Fruit fly (Drosophila melanogaster) whole organism, embryonic: ENCODE measurements around the gene CG10301.

Source experiments
- Atf3 ChIP-seq: fragments of 200-800 bp; sonication (Bioruptor generic); optimal IDR thresholded peaks from 3 replicates; lab custom pipeline; 2016; ENCODE audit warnings: missing biosample characterization, missing genetic modification characterization
- B-H2 ChIP-seq: fragments of 200-800 bp; sonication (Bioruptor generic); optimal IDR thresholded peaks from 2 replicates; lab custom pipeline; 2018; ENCODE audit warnings: missing biosample characterization, mild to moderate bottlenecking, missing genetic modification characterization
- CG10543 ChIP-seq: fragments of 200-800 bp; sonication (Bioruptor generic); optimal IDR thresholded peaks from 3 replicates; lab custom pipeline; 2017; ENCODE audit warnings: missing biosample characterization, mild to moderate bottlenecking, missing genetic modification characterization, moderate library complexity
- CG11093 ChIP-seq: fragments of 200-800 bp; sonication (Bioruptor generic); IDR thresholded peaks from 3 replicates; pipeline ENCODE4 v1.3.6; 2022; ENCODE audit warnings: missing biosample characterization, missing genetic modification characterization
- CG11247 ChIP-seq: fragments of 200-800 bp; sonication (Bioruptor generic); IDR thresholded peaks from 2 replicates; pipeline ENCODE4 v1.3.6; 2022; ENCODE audit warnings: missing biosample characterization, missing genetic modification characterization
- CG1647 ChIP-seq: fragments of 200-800 bp; sonication (Bioruptor generic); optimal IDR thresholded peaks from 3 replicates; lab custom pipeline; 2016; ENCODE audit warnings: missing biosample characterization, missing genetic modification characterization
- CG17328 ChIP-seq: fragments of 200-800 bp; sonication (Bioruptor generic); IDR thresholded peaks from 2 replicates; pipeline ENCODE4 v1.3.6; 2022; ENCODE audit warnings: missing biosample characterization, missing genetic modification characterization
- CG17612 ChIP-seq: fragments of 200-800 bp; sonication (Bioruptor generic); IDR thresholded peaks from 2 replicates; pipeline ENCODE4 v1.3.6; 2022; ENCODE audit warnings: missing biosample characterization, missing genetic modification characterization
- CG18599 ChIP-seq: fragments of 200-800 bp; sonication (Bioruptor generic); optimal IDR thresholded peaks from 3 replicates; lab custom pipeline; 2017; ENCODE audit warnings: missing biosample characterization, missing genetic modification characterization, mild to moderate bottlenecking, moderate library complexity, missing genetic modification reagents
- CG31388 ChIP-seq: fragments of 200-800 bp; sonication (Bioruptor generic); optimal IDR thresholded peaks from 2 replicates; lab custom pipeline; 2016; ENCODE audit warnings: missing biosample characterization, missing genetic modification characterization
- CG31441 ChIP-seq: fragments of 200-800 bp; sonication (Bioruptor generic); IDR thresholded peaks from 2 replicates; pipeline ENCODE4 v1.3.6; 2022; ENCODE audit warnings: missing biosample characterization, missing genetic modification characterization
- CG33557 ChIP-seq: fragments of 200-800 bp; sonication (Bioruptor generic); optimal IDR thresholded peaks from 2 replicates; lab custom pipeline; 2019; ENCODE audit warnings: missing biosample characterization, mild to moderate bottlenecking, missing genetic modification characterization, moderate library complexity
- CG34376 ChIP-seq: fragments of 200-800 bp; sonication (Bioruptor generic); optimal IDR thresholded peaks from 2 replicates; lab custom pipeline; 2018; ENCODE audit warnings: missing biosample characterization, mild to moderate bottlenecking, missing genetic modification characterization
- CG34422 ChIP-seq: fragments of 200-800 bp; sonication (Bioruptor generic); IDR thresholded peaks from 3 replicates; pipeline ENCODE4 v1.3.6; 2022; ENCODE audit warnings: missing biosample characterization, missing genetic modification characterization
- CG6854 ChIP-seq: fragments of 200-800 bp; sonication (Bioruptor generic); optimal IDR thresholded peaks from 3 replicates; lab custom pipeline; 2017; ENCODE audit warnings: missing biosample characterization, mild to moderate bottlenecking, missing genetic modification characterization
- CG7928 ChIP-seq: fragments of 200-800 bp; sonication (Bioruptor generic); optimal IDR thresholded peaks from 2 replicates; lab custom pipeline; 2017; ENCODE audit warnings: missing biosample characterization, mild to moderate bottlenecking, missing genetic modification characterization
- CG7963 ChIP-seq: fragments of 200-800 bp; sonication (Bioruptor generic); IDR thresholded peaks from 3 replicates; pipeline ENCODE4 v1.3.6; 2022; ENCODE audit warnings: missing biosample characterization, missing genetic modification characterization; ENCODE audit not compliant: partially characterized antibody
- CG8388 ChIP-seq: fragments of 200-800 bp; sonication (Bioruptor generic); optimal IDR thresholded peaks from 2 replicates; lab custom pipeline; 2019; ENCODE audit warnings: missing biosample characterization, mild to moderate bottlenecking, missing genetic modification characterization, moderate library complexity
- CG8765 ChIP-seq: fragments of 200-800 bp; sonication (Bioruptor generic); IDR thresholded peaks from 2 replicates; pipeline ENCODE4 v1.3.6; 2022; ENCODE audit warnings: missing biosample characterization, missing genetic modification characterization
- CG9609 ChIP-seq: fragments of 200-800 bp; sonication (Bioruptor generic); optimal IDR thresholded peaks from 3 replicates; lab custom pipeline; 2016; ENCODE audit warnings: missing biosample characterization, missing genetic modification characterization
- D19A ChIP-seq: fragments of 200-800 bp; optimal IDR thresholded peaks from 3 replicates; lab custom pipeline; 2019; ENCODE audit warnings: missing biosample characterization, mild to moderate bottlenecking, missing genetic modification characterization, moderate library complexity
- Dek ChIP-seq: fragments of 200-800 bp; sonication (Bioruptor generic); optimal IDR thresholded peaks from 3 replicates; lab custom pipeline; 2019; ENCODE audit warnings: missing biosample characterization, mild to moderate bottlenecking, missing genetic modification characterization, moderate library complexity
- Dip2 ChIP-seq: fragments of 200-800 bp; sonication (Bioruptor generic); IDR thresholded peaks from 2 replicates; pipeline ENCODE4 v1.3.6; 2022; ENCODE audit warnings: missing biosample characterization, missing genetic modification characterization
- Dll ChIP-seq: fragments of 200-800 bp; sonication (Bioruptor generic); IDR thresholded peaks from 4 replicates; pipeline ENCODE4 v1.3.6; 2022; ENCODE audit warnings: missing biosample characterization, missing genetic modification characterization; ENCODE audit not compliant: partially characterized antibody
- Eip74EF ChIP-seq, 2 experiments: fragments of 200-800 bp in 1 of 2; fragments of >200 bp in 1 of 2; sonication (Bioruptor generic) in 1 of 2; optimal IDR thresholded peaks; 2 replicates each; lab custom pipeline; 2017 to 2019; ENCODE audit warnings: missing biosample characterization in 2 of 2, missing genetic modification characterization in 2 of 2, mild to moderate bottlenecking in 1 of 2, moderate library complexity in 1 of 2
- Fer1 ChIP-seq: fragments of 200-800 bp; sonication (Bioruptor generic); optimal IDR thresholded peaks from 2 replicates; lab custom pipeline; 2017; ENCODE audit warnings: missing biosample characterization, mild to moderate bottlenecking, missing genetic modification characterization
- H15 ChIP-seq: fragments of 200-800 bp; sonication (Bioruptor generic); IDR thresholded peaks from 3 replicates; pipeline ENCODE4 v1.3.6; 2022; ENCODE audit warnings: missing biosample characterization, missing genetic modification characterization
- Lim3 ChIP-seq: fragments of 200-800 bp; sonication (Bioruptor generic); IDR thresholded peaks from 2 replicates; pipeline ENCODE4 v1.3.6; 2022; ENCODE audit warnings: missing biosample characterization, missing genetic modification characterization
- Nf-YA ChIP-seq: fragments of 200-800 bp; sonication (Bioruptor generic); IDR thresholded peaks from 2 replicates; pipeline ENCODE4 v1.3.6; 2022; ENCODE audit warnings: missing biosample characterization, missing genetic modification characterization
- TFAM ChIP-seq: fragments of 200-800 bp; sonication (Bioruptor generic); optimal IDR thresholded peaks from 2 replicates; lab custom pipeline; 2017; ENCODE audit warnings: missing biosample characterization, missing genetic modification characterization, inconsistent platforms
- Taf1 ChIP-seq: fragments of 200-800 bp; sonication (Bioruptor generic); IDR thresholded peaks from 2 replicates; pipeline ENCODE4 v1.3.6; 2022; ENCODE audit warnings: missing biosample characterization, missing genetic modification characterization
- Vsx1 ChIP-seq: fragments of 200-800 bp; sonication (Bioruptor generic); optimal IDR thresholded peaks from 2 replicates; lab custom pipeline; 2017; ENCODE audit warnings: missing biosample characterization, mild to moderate bottlenecking, missing genetic modification characterization, missing genetic modification reagents
- Xbp1 ChIP-seq: fragments of 200-800 bp; sonication (Bioruptor generic); optimal IDR thresholded peaks from 3 replicates; lab custom pipeline; 2016; ENCODE audit warnings: missing biosample characterization, mild to moderate bottlenecking, missing genetic modification characterization
- az2 ChIP-seq: fragments of 200-800 bp; sonication (Bioruptor generic); optimal IDR thresholded peaks from 3 replicates; lab custom pipeline; 2016; ENCODE audit warnings: missing biosample characterization, missing genetic modification characterization
- cg ChIP-seq: fragments of 200-800 bp; sonication (Bioruptor generic); optimal IDR thresholded peaks from 3 replicates; lab custom pipeline; 2019; ENCODE audit warnings: missing biosample characterization, mild to moderate bottlenecking, missing genetic modification characterization, moderate library complexity
- chinmo ChIP-seq: fragments of 200-800 bp; sonication (Bioruptor generic); IDR thresholded peaks from 4 replicates; pipeline ENCODE4 v1.3.6; 2022; ENCODE audit warnings: missing biosample characterization, missing genetic modification characterization; ENCODE audit not compliant: partially characterized antibody
- ci ChIP-seq: fragments of 200-800 bp; sonication (Bioruptor generic); IDR thresholded peaks from 3 replicates; pipeline ENCODE4 v1.3.6; 2022; ENCODE audit warnings: missing biosample characterization, missing genetic modification characterization
- dmrt11E ChIP-seq: fragments of 200-800 bp; sonication (Bioruptor generic); optimal IDR thresholded peaks from 3 replicates; lab custom pipeline; 2018; ENCODE audit warnings: missing biosample characterization, mild to moderate bottlenecking, missing genetic modification characterization, moderate library complexity
- ewg ChIP-seq: fragments of 200-800 bp; sonication (Bioruptor generic); optimal IDR thresholded peaks from 3 replicates; lab custom pipeline; 2017; ENCODE audit warnings: mild to moderate bottlenecking, missing biosample characterization, missing genetic modification reagents, missing genetic modification characterization
- gce ChIP-seq: fragments of 200-800 bp; sonication (Bioruptor generic); IDR thresholded peaks from 3 replicates; pipeline ENCODE4 v1.3.6; 2022; ENCODE audit warnings: missing biosample characterization, missing genetic modification characterization
- hb ChIP-seq: fragments of 200-800 bp; sonication (Bioruptor generic); IDR thresholded peaks from 3 replicates; pipeline ENCODE4 v1.3.6; 2022; ENCODE audit warnings: missing biosample characterization, missing genetic modification characterization; ENCODE audit not compliant: partially characterized antibody
- insv ChIP-seq, 2 experiments: fragments of 200-800 bp; sonication (Bioruptor generic); optimal IDR thresholded peaks; 3 replicates each; lab custom pipeline; 2016 to 2018; ENCODE audit warnings: missing biosample characterization in 2 of 2, missing genetic modification characterization in 2 of 2
- jigr1 ChIP-seq: fragments of 200-800 bp; sonication (Bioruptor generic); IDR thresholded peaks from 3 replicates; pipeline ENCODE4 v1.3.6; 2022; ENCODE audit warnings: missing biosample characterization, missing genetic modification characterization
- mam ChIP-seq: fragments of 200-800 bp; sonication (Bioruptor generic); optimal IDR thresholded peaks from 3 replicates; lab custom pipeline; 2016; ENCODE audit warnings: missing biosample characterization, missing genetic modification characterization
- nerfin-1 ChIP-seq: fragments of 200-800 bp; sonication (Bioruptor generic); optimal IDR thresholded peaks from 3 replicates; lab custom pipeline; 2019; ENCODE audit warnings: missing biosample characterization, mild to moderate bottlenecking, missing genetic modification characterization, moderate library complexity
- odd ChIP-seq: fragments of 200-800 bp; sonication (Bioruptor generic); optimal IDR thresholded peaks from 2 replicates; lab custom pipeline; 2017; ENCODE audit warnings: missing biosample characterization, mild to moderate bottlenecking, missing genetic modification characterization
- repo ChIP-seq: fragments of 200-800 bp; sonication (Bioruptor generic); optimal IDR thresholded peaks from 2 replicates; lab custom pipeline; 2016; ENCODE audit warnings: missing biosample characterization, missing genetic modification characterization
- run ChIP-seq: fragments of 200-800 bp; sonication (Bioruptor generic); optimal IDR thresholded peaks from 3 replicates; lab custom pipeline; 2018; ENCODE audit warnings: missing biosample characterization, mild to moderate bottlenecking, missing genetic modification characterization
- sens ChIP-seq: fragments of 200-800 bp; sonication (Bioruptor generic); peaks from one replicate; lab custom pipeline; 2016; ENCODE audit warnings: missing biosample characterization, missing genetic modification characterization
- tup ChIP-seq: fragments of 200-800 bp; sonication (Bioruptor generic); optimal IDR thresholded peaks from 2 replicates; lab custom pipeline; 2016; ENCODE audit warnings: missing biosample characterization, mild to moderate bottlenecking, missing genetic modification characterization, moderate library complexity
- wor ChIP-seq: fragments of 200-800 bp; sonication (Bioruptor generic); IDR thresholded peaks from 2 replicates; pipeline ENCODE4 v1.3.6; 2022; ENCODE audit warnings: missing biosample characterization, missing genetic modification characterization

The CG10301 gene

DNA sequence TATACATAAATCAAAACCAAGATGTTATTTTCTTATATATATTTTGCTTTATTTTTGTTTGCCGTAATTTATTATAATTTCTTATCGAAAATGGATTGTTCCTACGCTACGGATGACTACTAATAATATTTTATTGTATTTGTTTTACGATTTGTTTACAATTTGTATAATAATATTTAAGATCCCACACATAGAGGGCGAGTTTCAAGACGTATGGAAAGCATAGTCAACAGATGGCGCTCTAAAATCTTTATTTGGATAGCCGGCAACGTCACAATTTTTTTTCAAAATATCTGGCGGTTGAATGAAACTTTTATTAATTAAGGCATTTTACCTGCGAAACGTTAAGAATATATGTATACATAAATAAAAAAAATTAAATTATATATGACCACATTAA lies 12.0 kb downstream of the CG10301 start (continued):
- no peak for TF ChIP-seq ewg (GFP tag; lab: Kevin White, UChicago)
- no peak for TF ChIP-seq insv (GFP tag; optimal IDR thresholded peaks at IDR 0.05; lab: Kevin White, UChicago)
- no peak for TF ChIP-seq CG18599
- TF ChIP-seq CG1647 (GFP tag; lab: Kevin White, UChicago), result no peak
- peak; percentile 55 for TF ChIP-seq Xbp1 (GFP tag; lab: Kevin White, UChicago)
- no peak for TF ChIP-seq Vsx1 (GFP tag; lab: Kevin White, UChicago)
- TF ChIP-seq CG17612, result no peak
- no peak for TF ChIP-seq hb
- no peak for TF ChIP-seq CG17328 (GFP tag; lab: Robert Waterston, UW)
- no peak for TF ChIP-seq CG10543 (GFP tag; lab: Kevin White, UChicago)
- TF ChIP-seq Fer1, result no peak
- peak; percentile 18 for TF ChIP-seq az2 (GFP tag; lab: Kevin White, UChicago)
- no peak for TF ChIP-seq wor (GFP tag; lab: Robert Waterston, UW)
- TF ChIP-seq tup, result no peak
- peak; percentile 72 for TF ChIP-seq B-H2
- TF ChIP-seq CG31388 (GFP tag; lab: Kevin White, UChicago), result no peak
- TF ChIP-seq CG7963 (GFP tag; lab: Robert Waterston, UW), result no peak
- peak; percentile 48; the same call in 1 of the 3 replicates for TF ChIP-seq jigr1 (GFP tag; lab: Robert Waterston, UW)
- TF ChIP-seq Eip74EF (GFP tag; optimal IDR thresholded peaks at IDR 0.05; lab: Kevin White, UChicago), result no peak
- TF ChIP-seq Atf3 (GFP tag; lab: Kevin White, UChicago), result no peak
- no peak for TF ChIP-seq sens (GFP tag; lab: Kevin White, UChicago)
- peak; percentile 19 for TF ChIP-seq mam
- no peak for TF ChIP-seq CG8765 (GFP tag; lab: Robert Waterston, UW)
- TF ChIP-seq CG8388 (GFP tag; lab: Kevin White, UChicago), result no peak
- TF ChIP-seq CG31441, result 0 out of 2 replicates have a peak, but pooled peaks have one; percentile 13
- peak; percentile 51 for TF ChIP-seq D19A (tag; lab: Kevin White, UChicago)
- TF ChIP-seq Dek (tag; lab: Kevin White, UChicago), result peak; percentile 83
- TF ChIP-seq CG9609, result no peak
- TF ChIP-seq CG34376 (GFP tag; lab: Kevin White, UChicago), result no peak
- TF ChIP-seq CG6854 (GFP tag; lab: Kevin White, UChicago), result no peak
- no peak for TF ChIP-seq CG34422 (GFP tag; lab: Robert Waterston, UW)
- no peak for TF ChIP-seq dmrt11E (tag; lab: Kevin White, UChicago)
- no peak for TF ChIP-seq CG11093
- no peak for TF ChIP-seq Taf1 (GFP tag; lab: Robert Waterston, UW)
- no peak for TF ChIP-seq repo (GFP tag; lab: Kevin White, UChicago)
- no peak for TF ChIP-seq odd (GFP tag; lab: Kevin White, UChicago)
- no peak for TF ChIP-seq H15 (GFP tag; lab: Robert Waterston, UW)
- TF ChIP-seq CG33557 (GFP tag; lab: Kevin White, UChicago), result no peak
- no peak for TF ChIP-seq nerfin-1 (tag; lab: Kevin White, UChicago)
- TF ChIP-seq chinmo (GFP tag; lab: Robert Waterston, UW), result no peak
- TF ChIP-seq Nf-YA, result no peak
- no peak for TF ChIP-seq cg
- TF ChIP-seq Dip2 (GFP tag; lab: Robert Waterston, UW), result peak; percentile 98
- TF ChIP-seq ci (GFP tag; lab: Robert Waterston, UW), result 0 out of 3 replicates have a peak, but pooled peaks have one; percentile 26
- no peak for TF ChIP-seq Dll (GFP tag; lab: Robert Waterston, UW)
- no peak for TF ChIP-seq CG7928 (GFP tag; lab: Kevin White, UChicago)
- TF ChIP-seq Lim3, result no peak
- TF ChIP-seq CG11247 (GFP tag; lab: Robert Waterston, UW), result no peak
- no peak for TF ChIP-seq TFAM (GFP tag; lab: Kevin White, UChicago)
- TF ChIP-seq run, result no peak
- no peak for TF ChIP-seq gce
